Fruit fly (Drosophila melanogaster): Measurements from ENCODE around the gene RecQ4.

- TF ChIP-seq chn (GFP tag; optimal IDR thresholded peaks at IDR 0.05) (peak; percentile 26), HHEX (GFP tag; optimal IDR thresholded peaks at IDR 0.05) (peak; percentile 20), CG2116 (GFP tag; optimal IDR thresholded peaks at IDR 0.05) (no peak), CG2875 (GFP tag; optimal IDR thresholded peaks at IDR 0.05) (no peak), CG3065 (GFP tag; optimal IDR thresholded peaks at IDR 0.05) (no peak), CG30403 (GFP tag; optimal IDR thresholded peaks at IDR 0.05) (peak; percentile 58), CG7839 (tag; optimal IDR thresholded peaks at IDR 0.05) (peak; percentile 58), fru (optimal IDR thresholded peaks at IDR 0.05) (no peak), Med (GFP tag) (peak; percentile 84), Lpt (GFP tag; optimal IDR thresholded peaks at IDR 0.05) (no peak), CG13624 (GFP tag; optimal IDR thresholded peaks at IDR 0.05) (peak; percentile 12), Atf-2 (GFP tag; optimal IDR thresholded peaks at IDR 0.05) (peak; percentile 69)
These were observed 9.8 kb upstream of the RecQ4 start for dm6 chr3L:8185263-8186227.
